Worm (Caenorhabditis elegans): ENCODE measurements around the gene cdc-73.

The cdc-73 gene

ce11 chrIV:4030917-4031599 lies 11.3 kb upstream of the cdc-73 start:
- no peak for TF ChIP-seq nhr-12 (tag; optimal IDR thresholded peaks at IDR 0.05)
- TF ChIP-seq mep-1 (tag; optimal IDR thresholded peaks at IDR 0.05), result no peak
- TF ChIP-seq mls-2 (tag; optimal IDR thresholded peaks at IDR 0.05), result no peak
- no peak for TF ChIP-seq tbx-8 (GFP tag; optimal IDR thresholded peaks at IDR 0.05)
- TF ChIP-seq ceh-39 (tag; optimal IDR thresholded peaks at IDR 0.05), result no peak
- no peak for TF ChIP-seq flh-1 (GFP tag; optimal IDR thresholded peaks at IDR 0.05)
- no peak for TF ChIP-seq pha-4 (tag; optimal IDR thresholded peaks at IDR 0.05)
- no peak for TF ChIP-seq nhr-237 (tag; optimal IDR thresholded peaks at IDR 0.05)
- TF ChIP-seq ztf-11 (tag; optimal IDR thresholded peaks at IDR 0.05), result no peak
- no peak for TF ChIP-seq cnd-1 (tag; optimal IDR thresholded peaks at IDR 0.05)
- no peak for TF ChIP-seq zip-8 (tag; optimal IDR thresholded peaks at IDR 0.05)
- TF ChIP-seq sem-2 (GFP tag; optimal IDR thresholded peaks at IDR 0.05), result no peak
- no peak for TF ChIP-seq blmp-1 (tag; optimal IDR thresholded peaks at IDR 0.05)
- no peak for TF ChIP-seq unc-62 (GFP tag; optimal IDR thresholded peaks at IDR 0.05)
- no peak for TF ChIP-seq nhr-2 (tag; optimal IDR thresholded peaks at IDR 0.05)

- TF ChIP-seq bed-3 (GFP tag; optimal IDR thresholded peaks at IDR 0.05), result no peak
- no peak for TF ChIP-seq ceh-39 (tag; optimal IDR thresholded peaks at IDR 0.05)
- TF ChIP-seq nhr-12 (tag; optimal IDR thresholded peaks at IDR 0.05), result no peak
- TF ChIP-seq ceh-43 (GFP tag; optimal IDR thresholded peaks at IDR 0.05), result no peak
- no peak for TF ChIP-seq ceh-83 (GFP tag; optimal IDR thresholded peaks at IDR 0.05)
- no peak for TF ChIP-seq ces-1 (GFP tag; optimal IDR thresholded peaks at IDR 0.05)
- TF ChIP-seq ztf-11 (tag; optimal IDR thresholded peaks at IDR 0.05), result no peak
- TF ChIP-seq elt-1 (tag; optimal IDR thresholded peaks at IDR 0.05; ENCODE audit: borderline replicate concordance, insufficient read depth), result no peak
- TF ChIP-seq hlh-1 (tag; optimal IDR thresholded peaks at IDR 0.05), result no peak
- TF ChIP-seq unc-39 (tag; optimal IDR thresholded peaks at IDR 0.05), result no peak
- TF ChIP-seq elt-3 (tag; optimal IDR thresholded peaks at IDR 0.05), result no peak
- no peak for TF ChIP-seq sptf-1 (tag; optimal IDR thresholded peaks at IDR 0.05)
- TF ChIP-seq nhr-76 (tag; optimal IDR thresholded peaks at IDR 0.05), result no peak
- TF ChIP-seq mls-2 (tag; optimal IDR thresholded peaks at IDR 0.05), result no peak
- no peak for TF ChIP-seq drap-1 (GFP tag; optimal IDR thresholded peaks at IDR 0.05)
- TF ChIP-seq unc-120 (tag; optimal IDR thresholded peaks at IDR 0.05; ENCODE audit: poor library complexity, severe bottlenecking), result no peak
Measured at ce11 chrIV:4032350-4032749, 10.0 kb upstream of the cdc-73 start.

- TF ChIP-seq hlh-1 (tag; optimal IDR thresholded peaks at IDR 0.05) (peak; percentile 11), unc-39 (tag; optimal IDR thresholded peaks at IDR 0.05) (no peak)
Measured at ce11 chrIV:4033490-4033889, 8.9 kb upstream of the cdc-73 start.

ce11 chrIV:4034883-4035282 lies 7.5 kb upstream of the cdc-73 start, which contains the start of gene hlh-30:
Gene hlh-30 (minus strand): TSS chrIV:4034951.
- peak; percentile 55 for TF ChIP-seq ces-1 (GFP tag; optimal IDR thresholded peaks at IDR 0.05)
- TF ChIP-seq unc-120 (tag; optimal IDR thresholded peaks at IDR 0.05; ENCODE audit: poor library complexity, severe bottlenecking), result peak; percentile 9
- no peak for TF ChIP-seq lin-32 (GFP tag; optimal IDR thresholded peaks at IDR 0.05)

- TF ChIP-seq lin-13 (tag; optimal IDR thresholded peaks at IDR 0.05) (no peak), mls-2 (tag; optimal IDR thresholded peaks at IDR 0.05) (no peak), unc-62 (GFP tag; optimal IDR thresholded peaks at IDR 0.05) (no peak), snpc-4 (tag; optimal IDR thresholded peaks at IDR 0.05) (no peak), nhr-76 (tag; optimal IDR thresholded peaks at IDR 0.05) (no peak), ceh-39 (tag; optimal IDR thresholded peaks at IDR 0.05) (no peak), unc-120 (tag; optimal IDR thresholded peaks at IDR 0.05; ENCODE audit: poor library complexity, severe bottlenecking) (no peak), ceh-83 (GFP tag; optimal IDR thresholded peaks at IDR 0.05) (no peak), pha-4 (tag; optimal IDR thresholded peaks at IDR 0.05) (no peak), nhr-12 (tag; optimal IDR thresholded peaks at IDR 0.05) (no peak), elt-3 (tag; optimal IDR thresholded peaks at IDR 0.05) (no peak), nhr-237 (tag; optimal IDR thresholded peaks at IDR 0.05) (no peak)
Measured at ce11 chrIV:4039984-4040383, 2.4 kb upstream of the cdc-73 start, which contains the start of gene F35F11.2. Gene F35F11.2 (plus strand): TSS chrIV:4040284.
